Fruit fly (Drosophila melanogaster) whole organism, embryonic: Measurements from ENCODE around the gene CG10431.

Experiments
- ATbp ChIP-seq: fragments of 200-800 bp; sonication (Bioruptor generic); optimal IDR thresholded peaks from 2 replicates; lab custom pipeline; 2017; ENCODE audit warnings: missing biosample characterization, mild to moderate bottlenecking, missing genetic modification characterization, missing genetic modification reagents
- Adf1 ChIP-seq: fragments of 200-800 bp; sonication (Bioruptor generic); IDR thresholded peaks from 2 replicates; pipeline ENCODE4 v1.3.6; 2022; ENCODE audit warnings: missing biosample characterization, missing genetic modification characterization
- Aef1 ChIP-seq: fragments of 200-800 bp; sonication (Bioruptor generic); IDR thresholded peaks from 3 replicates; pipeline ENCODE4 v1.3.6; 2022; ENCODE audit warnings: missing biosample characterization, missing genetic modification characterization
- BEAF-32 ChIP-seq: fragments of 200-800 bp; sonication (Bioruptor generic); optimal IDR thresholded peaks from 3 replicates; lab custom pipeline; 2017; ENCODE audit warnings: missing biosample characterization, missing genetic modification characterization, mild to moderate bottlenecking, moderate library complexity, missing genetic modification reagents
- CG10209 ChIP-seq: fragments of 200-800 bp; sonication (Bioruptor generic); optimal IDR thresholded peaks from 3 replicates; lab custom pipeline; 2017; ENCODE audit warnings: missing biosample characterization, mild to moderate bottlenecking, missing genetic modification characterization, missing genetic modification reagents
- CG1024 ChIP-seq: fragments of 200-800 bp; sonication (Bioruptor generic); IDR thresholded peaks from 2 replicates; pipeline ENCODE4 v1.3.6; 2022; ENCODE audit warnings: missing biosample characterization, missing genetic modification characterization
- CG10462 ChIP-seq: fragments of 200-800 bp; sonication (Bioruptor generic); optimal IDR thresholded peaks from 2 replicates; lab custom pipeline; 2016; ENCODE audit warnings: missing biosample characterization, missing genetic modification characterization
- CG15514 ChIP-seq: fragments of 200-800 bp; sonication (Bioruptor generic); optimal IDR thresholded peaks from 3 replicates; lab custom pipeline; 2017; ENCODE audit warnings: missing biosample characterization, missing genetic modification characterization, mild to moderate bottlenecking, moderate library complexity, missing genetic modification reagents
- CG17802 ChIP-seq: fragments of 200-800 bp; sonication (Bioruptor generic); optimal IDR thresholded peaks from 2 replicates; lab custom pipeline; 2018; ENCODE audit warnings: missing biosample characterization, mild to moderate bottlenecking, missing genetic modification characterization, moderate library complexity
- CG4282 ChIP-seq: fragments of 200-800 bp; sonication (Bioruptor generic); optimal IDR thresholded peaks from 2 replicates; lab custom pipeline; 2016; ENCODE audit warnings: missing biosample characterization, missing genetic modification characterization
- CG4424 ChIP-seq: fragments of 200-800 bp; sonication (Bioruptor generic); optimal IDR thresholded peaks from 3 replicates; lab custom pipeline; 2016; ENCODE audit warnings: missing biosample characterization, missing genetic modification characterization
- CG7372 ChIP-seq: fragments of 200-800 bp; sonication (Bioruptor generic); IDR thresholded peaks from 2 replicates; pipeline ENCODE4 v1.3.6; 2022; ENCODE audit warnings: missing biosample characterization, missing genetic modification characterization
- CG8089 ChIP-seq: fragments of 200-800 bp; sonication (Bioruptor generic); optimal IDR thresholded peaks from 3 replicates; lab custom pipeline; 2016; ENCODE audit warnings: missing biosample characterization, missing genetic modification characterization
- CG8281 ChIP-seq: fragments of 200-800 bp; sonication (Bioruptor generic); optimal IDR thresholded peaks from 2 replicates; lab custom pipeline; 2018; ENCODE audit warnings: missing biosample characterization, mild to moderate bottlenecking, missing genetic modification characterization, moderate library complexity
- CG8290 ChIP-seq, 3 experiments: fragments of 200-800 bp; sonication (Bioruptor generic); optimal IDR thresholded peaks; 2 replicates each; lab custom pipeline; 2016 to 2019; ENCODE audit warnings: missing biosample characterization in 3 of 3, missing genetic modification characterization in 3 of 3, mild to moderate bottlenecking in 2 of 3, moderate library complexity in 1 of 3
- CG8478 ChIP-seq: fragments of >200 bp; optimal IDR thresholded peaks from 2 replicates; lab custom pipeline; 2018
- CrebB ChIP-seq: fragments of 200-800 bp; sonication (Bioruptor generic); optimal IDR thresholded peaks from 3 replicates; lab custom pipeline; 2018; ENCODE audit warnings: missing biosample characterization, mild to moderate bottlenecking, missing genetic modification characterization
- Dfd ChIP-seq, 2 experiments: fragments of >200 bp; optimal IDR thresholded peaks; 2 replicates each; lab custom pipeline; 2017; ENCODE audit warnings: missing biosample characterization in 2 of 2, missing genetic modification characterization in 2 of 2
- Dref ChIP-seq: fragments of 200-800 bp; sonication (Bioruptor generic); IDR thresholded peaks from 2 replicates; pipeline ENCODE4 v1.3.6; 2022; ENCODE audit warnings: missing biosample characterization, missing genetic modification characterization
- Fer2 ChIP-seq: fragments of 200-800 bp; sonication (Bioruptor generic); optimal IDR thresholded peaks from 2 replicates; lab custom pipeline; 2018; ENCODE audit warnings: missing biosample characterization, mild to moderate bottlenecking, missing genetic modification characterization, moderate library complexity
- H2.0 ChIP-seq: fragments of 200-800 bp; sonication (Bioruptor generic); IDR thresholded peaks from 2 replicates; pipeline ENCODE4 v1.3.6; 2022; ENCODE audit warnings: missing biosample characterization, missing genetic modification characterization
- HHEX ChIP-seq: fragments of 200-800 bp; sonication (Bioruptor generic); optimal IDR thresholded peaks from 3 replicates; lab custom pipeline; 2017; ENCODE audit warnings: missing biosample characterization, mild to moderate bottlenecking, missing genetic modification characterization, missing genetic modification reagents
- Hr39 ChIP-seq: fragments of >200 bp; optimal IDR thresholded peaks from 2 replicates; lab custom pipeline; 2017
- Kr ChIP-seq: fragments of 200-800 bp; sonication (Bioruptor generic); optimal IDR thresholded peaks from 2 replicates; lab custom pipeline; 2017; ENCODE audit warnings: missing biosample characterization, mild to moderate bottlenecking, missing genetic modification characterization
- Lim3 ChIP-seq: fragments of 200-800 bp; sonication (Bioruptor generic); IDR thresholded peaks from 2 replicates; pipeline ENCODE4 v1.3.6; 2022; ENCODE audit warnings: missing biosample characterization, missing genetic modification characterization
- Nf-YC ChIP-seq: fragments of 200-800 bp; optimal IDR thresholded peaks from 3 replicates; lab custom pipeline; 2019; ENCODE audit warnings: missing biosample characterization, mild to moderate bottlenecking, missing genetic modification characterization, moderate library complexity
- Rfx ChIP-seq: fragments of 200-800 bp; sonication (Bioruptor generic); IDR thresholded peaks from 2 replicates; pipeline ENCODE4 v1.3.6; 2022; ENCODE audit warnings: missing biosample characterization, missing genetic modification characterization
- Scr ChIP-seq: fragments of 200-800 bp; sonication (Bioruptor generic); IDR thresholded peaks from 2 replicates; pipeline ENCODE4 v1.3.6; 2022; ENCODE audit warnings: missing biosample characterization, missing genetic modification characterization; ENCODE audit not compliant: partially characterized antibody
- Taf1 ChIP-seq: fragments of 200-800 bp; sonication (Bioruptor generic); IDR thresholded peaks from 2 replicates; pipeline ENCODE4 v1.3.6; 2022; ENCODE audit warnings: missing biosample characterization, missing genetic modification characterization
- ase ChIP-seq: fragments of 200-800 bp; sonication (Bioruptor generic); IDR thresholded peaks from 3 replicates; pipeline ENCODE4 v1.3.6; 2022; ENCODE audit warnings: missing biosample characterization, missing genetic modification characterization
- az2 ChIP-seq: fragments of 200-800 bp; sonication (Bioruptor generic); optimal IDR thresholded peaks from 3 replicates; lab custom pipeline; 2016; ENCODE audit warnings: missing biosample characterization, missing genetic modification characterization
- chif ChIP-seq, 2 experiments: fragments of 200-800 bp; sonication (Bioruptor generic); optimal IDR thresholded peaks; 3 replicates each; lab custom pipeline; 2016; ENCODE audit warnings: missing biosample characterization in 2 of 2, missing genetic modification characterization in 2 of 2
- crc ChIP-seq: fragments of 200-800 bp; sonication (Bioruptor generic); optimal IDR thresholded peaks from 2 replicates; lab custom pipeline; 2016; ENCODE audit warnings: missing biosample characterization, missing genetic modification characterization
- crol ChIP-seq: fragments of 200-800 bp; sonication (Bioruptor generic); IDR thresholded peaks from 2 replicates; pipeline ENCODE4 v1.3.6; 2022; ENCODE audit warnings: missing biosample characterization, missing genetic modification characterization
- da ChIP-seq: fragments of 200-800 bp; sonication (Bioruptor generic); optimal IDR thresholded peaks from 2 replicates; lab custom pipeline; 2016; ENCODE audit warnings: missing biosample characterization, missing genetic modification characterization
- gce ChIP-seq: fragments of 200-800 bp; sonication (Bioruptor generic); IDR thresholded peaks from 3 replicates; pipeline ENCODE4 v1.3.6; 2022; ENCODE audit warnings: missing biosample characterization, missing genetic modification characterization
- her ChIP-seq: fragments of 200-800 bp; sonication (Bioruptor generic); optimal IDR thresholded peaks from 2 replicates; lab custom pipeline; 2016; ENCODE audit warnings: missing biosample characterization, missing genetic modification characterization
- mam ChIP-seq: fragments of 200-800 bp; sonication (Bioruptor generic); optimal IDR thresholded peaks from 3 replicates; lab custom pipeline; 2016; ENCODE audit warnings: missing biosample characterization, missing genetic modification characterization
- p53 ChIP-seq: fragments of 200-800 bp; sonication (Bioruptor generic); optimal IDR thresholded peaks from 2 replicates; lab custom pipeline; 2016; ENCODE audit warnings: missing biosample characterization, missing genetic modification characterization
- pho ChIP-seq: fragments of 200-800 bp; sonication (Bioruptor generic); optimal IDR thresholded peaks from 2 replicates; lab custom pipeline; 2016; ENCODE audit warnings: missing biosample characterization, missing genetic modification characterization
- phol ChIP-seq: fragments of 200-800 bp; sonication (Bioruptor generic); optimal IDR thresholded peaks from 3 replicates; lab custom pipeline; 2018; ENCODE audit warnings: missing biosample characterization, mild to moderate bottlenecking, missing genetic modification characterization, moderate library complexity
- pum ChIP-seq: fragments of 200-800 bp; sonication (Bioruptor generic); optimal IDR thresholded peaks from 2 replicates; lab custom pipeline; 2016; ENCODE audit warnings: missing biosample characterization, missing genetic modification characterization
- ro ChIP-seq: fragments of 200-800 bp; sonication (Bioruptor generic); IDR thresholded peaks from 2 replicates; pipeline ENCODE4 v1.3.6; 2022; ENCODE audit warnings: missing biosample characterization, missing genetic modification characterization
- sd ChIP-seq: fragments of 200-800 bp; sonication (Bioruptor generic); optimal IDR thresholded peaks from 3 replicates; lab custom pipeline; 2018; ENCODE audit warnings: missing biosample characterization, mild to moderate bottlenecking, missing genetic modification characterization, moderate library complexity
- slp2 ChIP-seq: fragments of 200-800 bp; sonication (Bioruptor generic); optimal IDR thresholded peaks from 2 replicates; lab custom pipeline; 2016; ENCODE audit warnings: missing biosample characterization, missing genetic modification characterization
- sna ChIP-seq: fragments of 200-800 bp; sonication (Bioruptor generic); IDR thresholded peaks from 2 replicates; pipeline ENCODE4 v1.3.6; 2022; ENCODE audit warnings: missing biosample characterization, missing genetic modification characterization; ENCODE audit not compliant: partially characterized antibody
- stwl ChIP-seq: fragments of 200-800 bp; sonication (Bioruptor generic); optimal IDR thresholded peaks from 3 replicates; lab custom pipeline; 2018; ENCODE audit warnings: missing biosample characterization, mild to moderate bottlenecking, missing genetic modification characterization, moderate library complexity
- trem ChIP-seq: fragments of 200-800 bp; optimal IDR thresholded peaks from 3 replicates; lab custom pipeline; 2019; ENCODE audit warnings: missing biosample characterization, mild to moderate bottlenecking, missing genetic modification characterization, moderate library complexity
- unpg ChIP-seq: fragments of 200-800 bp; sonication (Bioruptor generic); optimal IDR thresholded peaks from 3 replicates; lab custom pipeline; 2018; ENCODE audit warnings: missing biosample characterization, mild to moderate bottlenecking, missing genetic modification characterization, moderate library complexity
- vnd ChIP-seq: fragments of 200-800 bp; sonication (Bioruptor generic); IDR thresholded peaks from 3 replicates; pipeline ENCODE4 v1.3.6; 2022; ENCODE audit warnings: missing biosample characterization, missing genetic modification characterization; ENCODE audit not compliant: partially characterized antibody
- vvl ChIP-seq: fragments of 200-800 bp; sonication (Bioruptor generic); IDR thresholded peaks from 2 replicates; pipeline ENCODE4 v1.3.6; 2022; ENCODE audit warnings: missing biosample characterization, missing genetic modification characterization

CG10431 gene

dm6 chr2L:19026491-19027197 is 52.1 kb downstream of the CG10431 start (continued):
- TF ChIP-seq Dref (GFP tag; lab: Robert Waterston, UW) (no peak), da (GFP tag; lab: Kevin White, UChicago) (no peak), CG10209 (GFP tag; lab: Kevin White, UChicago) (peak; percentile 44), CG8478 (lab: Kevin White, UChicago) (no peak), Kr (GFP tag; lab: Kevin White, UChicago) (no peak), Dfd (GFP tag; optimal IDR thresholded peaks at IDR 0.05; lab: Kevin White, UChicago) (no peak), CG17802 (tag; lab: Kevin White, UChicago) (no peak), chif (GFP tag; optimal IDR thresholded peaks at IDR 0.05; lab: Kevin White, UChicago) (no peak), CrebB (tag; lab: Kevin White, UChicago) (peak; percentile 16), CG8281 (no peak), CG7372 (peak; percentile 81), Scr (GFP tag; lab: Robert Waterston, UW) (no peak), CG15514 (GFP tag; lab: Kevin White, UChicago) (peak; percentile 43), unpg (GFP tag; lab: Kevin White, UChicago) (peak; percentile 44), Nf-YC (tag; lab: Kevin White, UChicago) (peak; percentile 51), p53 (no peak), phol (tag; lab: Kevin White, UChicago) (peak; percentile 56), Lim3 (GFP tag; lab: Robert Waterston, UW) (no peak), ATbp (GFP tag; lab: Kevin White, UChicago) (peak; percentile 48), crol (GFP tag; lab: Robert Waterston, UW) (peak; percentile 79), BEAF-32 (GFP tag; lab: Kevin White, UChicago) (no peak), HHEX (GFP tag; lab: Kevin White, UChicago) (peak; percentile 14), trem (no peak), mam (GFP tag; lab: Kevin White, UChicago) (peak; percentile 50), Aef1 (GFP tag; lab: Robert Waterston, UW) (no peak; the same call in 2 of the 3 replicates), her (GFP tag; lab: Kevin White, UChicago) (no peak), CG4424 (GFP tag; lab: Kevin White, UChicago) (peak; percentile 27), Adf1 (GFP tag; lab: Robert Waterston, UW) (peak; percentile 41; the same call in 1 of the 2 replicates), Fer2 (tag; lab: Kevin White, UChicago) (peak; percentile 33), pum (GFP tag; lab: Kevin White, UChicago) (no peak), gce (no peak), H2.0 (GFP tag; lab: Robert Waterston, UW) (no peak), CG8290 (GFP tag; optimal IDR thresholded peaks at IDR 0.05; lab: Kevin White, UChicago) (no peak), CG8290 (tag; optimal IDR thresholded peaks at IDR 0.05; lab: Kevin White, UChicago) (peak in 1 of 2 experiments; percentile 52), CG10462 (GFP tag; lab: Kevin White, UChicago) (no peak), ase (GFP tag; lab: Robert Waterston, UW) (no peak), az2 (GFP tag; lab: Kevin White, UChicago) (no peak), CG4282 (GFP tag; lab: Kevin White, UChicago) (no peak), pho (peak; percentile 34), vnd (GFP tag; lab: Robert Waterston, UW) (no peak), Rfx (GFP tag; lab: Robert Waterston, UW) (0 out of 2 replicates have a peak, but pooled peaks have one; percentile 16), sd (tag; lab: Kevin White, UChicago) (no peak), CG1024 (no peak), CG8089 (GFP tag; lab: Kevin White, UChicago) (no peak), slp2 (GFP tag; lab: Kevin White, UChicago) (no peak), stwl (tag; lab: Kevin White, UChicago) (no peak), Taf1 (GFP tag; lab: Robert Waterston, UW) (no peak), sna (GFP tag; lab: Robert Waterston, UW) (no peak), ro (no peak), Hr39 (no peak), crc (GFP tag; lab: Kevin White, UChicago) (no peak), vvl (GFP tag; lab: Robert Waterston, UW) (no peak)
